Fruit fly (Drosophila melanogaster): ENCODE data around the gene CG5790.

CG5790 gene

dm6 chr2L:18328737-18329136, 34.1 kb downstream of the CG5790 start:
- TF ChIP-seq gl (tag; optimal IDR thresholded peaks at IDR 0.05) (no peak), rn (GFP tag; IDR thresholded peaks at IDR 0.05) (peak; percentile 71), CG8301 (tag; optimal IDR thresholded peaks at IDR 0.05) (peak; percentile 77), fd96Ca (GFP tag; IDR thresholded peaks at IDR 0.05) (peak; percentile 88), Ets98B (GFP tag; IDR thresholded peaks at IDR 0.05) (peak; percentile 71), CG14655 (GFP tag; optimal IDR thresholded peaks at IDR 0.05) (peak; percentile 76), D1 (tag; optimal IDR thresholded peaks at IDR 0.05) (no peak), EcR (GFP tag; optimal IDR thresholded peaks at IDR 0.05) (no peak), CG17806 (tag; optimal IDR thresholded peaks at IDR 0.05) (peak; percentile 60), Pif1A (GFP tag; optimal IDR thresholded peaks at IDR 0.05) (peak; percentile 62), CG9948 (tag; optimal IDR thresholded peaks at IDR 0.05) (peak; percentile 58), CG10348 (GFP tag; IDR thresholded peaks at IDR 0.05) (no peak), CG15710 (tag; optimal IDR thresholded peaks at IDR 0.05) (peak; percentile 44), CG12605 (GFP tag; IDR thresholded peaks at IDR 0.05) (peak; percentile 35; the same call in 1 of the 2 replicates), CG34367 (tag; optimal IDR thresholded peaks at IDR 0.05) (peak; percentile 21), Pif1B (GFP tag; optimal IDR thresholded peaks at IDR 0.05) (peak; percentile 24), Snoo (tag; optimal IDR thresholded peaks at IDR 0.05) (peak; percentile 29), CG13204 (GFP tag; optimal IDR thresholded peaks at IDR 0.05) (no peak), CG4496 (GFP tag; IDR thresholded peaks at IDR 0.05) (peak; percentile 91), CG8159 (tag; optimal IDR thresholded peaks at IDR 0.05) (peak; percentile 44), CG32121 (GFP tag; IDR thresholded peaks at IDR 0.05) (peak; percentile 71)

DNA sequence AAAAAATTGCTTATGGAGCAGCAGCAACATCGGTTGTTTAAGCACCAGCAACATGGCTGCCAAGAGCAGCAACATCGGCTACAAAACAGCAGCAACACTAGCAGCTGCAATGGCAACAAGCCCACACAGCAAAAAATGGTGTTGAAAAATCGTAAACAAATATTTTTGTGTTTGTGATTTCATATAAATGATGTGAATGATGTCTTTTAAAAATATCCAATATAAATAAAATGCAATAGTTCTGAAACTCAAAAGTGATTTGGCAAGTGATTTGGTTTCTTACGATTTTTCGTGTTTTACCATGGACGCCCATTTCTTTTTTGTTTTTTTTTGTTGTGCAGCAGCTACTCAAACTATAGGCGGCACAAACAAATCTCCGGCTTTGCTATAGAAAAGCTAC, 37.0 kb downstream of the CG5790 start:
- TF ChIP-seq CG8159 (tag; optimal IDR thresholded peaks at IDR 0.05) (no peak), Pif1B (GFP tag; optimal IDR thresholded peaks at IDR 0.05) (peak; percentile 3), D1 (tag; optimal IDR thresholded peaks at IDR 0.05) (no peak), rn (GFP tag; IDR thresholded peaks at IDR 0.05) (no peak), Pif1A (GFP tag; optimal IDR thresholded peaks at IDR 0.05) (no peak), CG10348 (GFP tag; IDR thresholded peaks at IDR 0.05) (no peak), Snoo (tag; optimal IDR thresholded peaks at IDR 0.05) (no peak), CG12605 (GFP tag; IDR thresholded peaks at IDR 0.05) (no peak), fd96Ca (GFP tag; IDR thresholded peaks at IDR 0.05) (0 out of 3 replicates have a peak, but pooled peaks have one; percentile 22), CG9948 (tag; optimal IDR thresholded peaks at IDR 0.05) (peak; percentile 23), Ets98B (GFP tag; IDR thresholded peaks at IDR 0.05) (peak; percentile 71), CG13204 (GFP tag; optimal IDR thresholded peaks at IDR 0.05) (no peak), CG34367 (tag; optimal IDR thresholded peaks at IDR 0.05) (peak; percentile 4), CG17806 (tag; optimal IDR thresholded peaks at IDR 0.05) (peak; percentile 21), CG15710 (tag; optimal IDR thresholded peaks at IDR 0.05) (no peak), CG32121 (GFP tag; IDR thresholded peaks at IDR 0.05) (peak; percentile 67), gl (tag; optimal IDR thresholded peaks at IDR 0.05) (no peak), CG14655 (GFP tag; optimal IDR thresholded peaks at IDR 0.05) (peak; percentile 61), CG4496 (GFP tag; IDR thresholded peaks at IDR 0.05) (peak; percentile 76), CG8301 (tag; optimal IDR thresholded peaks at IDR 0.05) (peak; percentile 65), EcR (GFP tag; optimal IDR thresholded peaks at IDR 0.05) (no peak)

DNA sequence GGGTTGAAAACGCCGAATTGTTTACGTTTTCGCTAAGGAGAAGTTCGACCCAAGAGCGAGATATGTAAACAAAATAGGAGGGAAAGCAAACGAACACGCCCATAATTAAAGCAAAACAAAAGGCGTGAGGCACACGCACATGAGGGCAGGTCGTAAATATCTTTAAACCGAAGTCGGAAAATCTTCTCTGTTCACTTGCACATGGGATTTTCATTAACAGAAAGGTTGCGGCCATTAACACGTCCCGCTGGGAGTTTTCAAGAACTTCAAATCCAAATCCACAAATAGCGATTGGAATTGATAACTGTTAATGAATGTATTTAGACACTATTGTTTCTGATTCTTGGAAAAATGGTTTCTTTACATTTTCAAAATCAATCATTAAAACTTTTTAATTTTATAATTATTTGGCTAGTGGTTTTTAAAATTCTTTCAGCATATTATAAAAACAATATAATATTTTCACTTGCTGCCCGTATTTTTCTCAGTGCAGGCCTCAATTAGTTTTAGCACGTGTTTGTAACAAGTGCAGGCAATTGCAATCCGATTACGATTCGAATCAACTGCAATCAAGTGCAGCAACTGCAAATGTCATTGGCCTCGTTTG, 39.3 kb downstream of the CG5790 start:
- TF ChIP-seq CG13204 (GFP tag; optimal IDR thresholded peaks at IDR 0.05) (no peak), CG12605 (GFP tag; IDR thresholded peaks at IDR 0.05) (no peak), CG34367 (tag; optimal IDR thresholded peaks at IDR 0.05) (no peak), gl (tag; optimal IDR thresholded peaks at IDR 0.05) (no peak), CG8301 (tag; optimal IDR thresholded peaks at IDR 0.05) (peak; percentile 5), fd96Ca (GFP tag; IDR thresholded peaks at IDR 0.05) (no peak), CG32121 (GFP tag; IDR thresholded peaks at IDR 0.05) (no peak), CG14655 (GFP tag; optimal IDR thresholded peaks at IDR 0.05) (peak; percentile 36)

DNA sequence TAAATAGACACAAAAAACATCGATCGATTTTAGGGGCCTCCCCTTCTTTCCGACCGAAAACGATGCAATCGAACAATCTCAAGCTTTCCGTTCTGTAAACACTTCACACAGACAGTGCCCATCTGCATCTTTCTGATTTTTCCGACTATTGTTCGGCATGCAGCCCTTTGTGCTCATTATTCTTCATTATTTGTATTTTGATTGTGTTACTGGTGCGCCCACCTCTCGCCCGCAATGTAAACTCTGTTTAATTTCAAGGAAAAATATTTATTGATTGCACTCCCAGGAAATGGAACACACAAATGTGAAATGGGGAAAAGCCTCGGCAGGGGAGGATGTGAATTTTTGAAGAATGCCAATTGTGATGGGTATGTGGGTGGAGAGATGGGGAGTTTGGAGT, 41.0 kb downstream of the CG5790 start:
- no peak for TF ChIP-seq Pif1B (GFP tag; optimal IDR thresholded peaks at IDR 0.05)
- no peak for TF ChIP-seq CG10348 (GFP tag; IDR thresholded peaks at IDR 0.05)
- no peak for TF ChIP-seq D1 (tag; optimal IDR thresholded peaks at IDR 0.05)
- TF ChIP-seq CG9948 (tag; optimal IDR thresholded peaks at IDR 0.05), result no peak
- TF ChIP-seq gl (tag; optimal IDR thresholded peaks at IDR 0.05), result no peak
- no peak for TF ChIP-seq CG4496 (GFP tag; IDR thresholded peaks at IDR 0.05)
- TF ChIP-seq CG8159 (tag; optimal IDR thresholded peaks at IDR 0.05), result no peak
- no peak for TF ChIP-seq rn (GFP tag; IDR thresholded peaks at IDR 0.05)
- TF ChIP-seq EcR (GFP tag; optimal IDR thresholded peaks at IDR 0.05), result no peak
- TF ChIP-seq CG15710 (tag; optimal IDR thresholded peaks at IDR 0.05), result no peak
- TF ChIP-seq CG34367 (tag; optimal IDR thresholded peaks at IDR 0.05), result no peak
- TF ChIP-seq CG8301 (tag; optimal IDR thresholded peaks at IDR 0.05), result no peak
- no peak for TF ChIP-seq CG14655 (GFP tag; optimal IDR thresholded peaks at IDR 0.05)
- no peak for TF ChIP-seq CG17806 (tag; optimal IDR thresholded peaks at IDR 0.05)
- no peak for TF ChIP-seq Pif1A (GFP tag; optimal IDR thresholded peaks at IDR 0.05)
- no peak for TF ChIP-seq Ets98B (GFP tag; IDR thresholded peaks at IDR 0.05)
- TF ChIP-seq Snoo (tag; optimal IDR thresholded peaks at IDR 0.05), result no peak

- TF ChIP-seq Pif1A (GFP tag; optimal IDR thresholded peaks at IDR 0.05), result no peak
- no peak for TF ChIP-seq CG9948 (tag; optimal IDR thresholded peaks at IDR 0.05)
- no peak for TF ChIP-seq rn (GFP tag; IDR thresholded peaks at IDR 0.05)
- no peak for TF ChIP-seq CG8301 (tag; optimal IDR thresholded peaks at IDR 0.05)
- TF ChIP-seq CG12605 (GFP tag; IDR thresholded peaks at IDR 0.05), result no peak
- TF ChIP-seq Ets98B (GFP tag; IDR thresholded peaks at IDR 0.05), result no peak
- TF ChIP-seq CG17806 (tag; optimal IDR thresholded peaks at IDR 0.05), result no peak
- TF ChIP-seq fd96Ca (GFP tag; IDR thresholded peaks at IDR 0.05), result no peak
- no peak for TF ChIP-seq CG34367 (tag; optimal IDR thresholded peaks at IDR 0.05)
- no peak for TF ChIP-seq CG4496 (GFP tag; IDR thresholded peaks at IDR 0.05)
- TF ChIP-seq CG13204 (GFP tag; optimal IDR thresholded peaks at IDR 0.05), result no peak
Measured at dm6 chr2L:18336531-18336930, 41.9 kb downstream of the CG5790 start.

Data from whole organism, pupa.